Fruit fly (Drosophila melanogaster) whole organism, embryonic: ENCODE measurements around the gene Ptp10D.

Experiments used
- Adf1 ChIP-seq: fragments of 200-800 bp; sonication (Bioruptor generic); IDR thresholded peaks from 2 replicates; pipeline ENCODE4 v1.3.6; 2022; ENCODE audit warnings: missing biosample characterization, missing genetic modification characterization
- Atf-2 ChIP-seq: fragments of 200-800 bp; sonication (Bioruptor generic); optimal IDR thresholded peaks from 2 replicates; lab custom pipeline; 2016; ENCODE audit warnings: missing biosample characterization, missing genetic modification characterization
- B-H2 ChIP-seq: fragments of 200-800 bp; sonication (Bioruptor generic); optimal IDR thresholded peaks from 2 replicates; lab custom pipeline; 2018; ENCODE audit warnings: missing biosample characterization, mild to moderate bottlenecking, missing genetic modification characterization
- Bdp1 ChIP-seq: fragments of 200-800 bp; sonication (Bioruptor generic); optimal IDR thresholded peaks from 3 replicates; lab custom pipeline; 2016; ENCODE audit warnings: missing biosample characterization, missing genetic modification characterization
- CG1024 ChIP-seq: fragments of 200-800 bp; sonication (Bioruptor generic); IDR thresholded peaks from 2 replicates; pipeline ENCODE4 v1.3.6; 2022; ENCODE audit warnings: missing biosample characterization, missing genetic modification characterization
- CG12391 ChIP-seq: fragments of 200-800 bp; sonication (Bioruptor generic); optimal IDR thresholded peaks from 3 replicates; lab custom pipeline; 2018; ENCODE audit warnings: missing biosample characterization, mild to moderate bottlenecking, missing genetic modification characterization, moderate library complexity
- CG12769 ChIP-seq: fragments of 200-800 bp; sonication (Bioruptor generic); optimal IDR thresholded peaks from 2 replicates; lab custom pipeline; 2019; ENCODE audit warnings: missing biosample characterization, mild to moderate bottlenecking, missing genetic modification characterization, moderate library complexity
- CG13424 ChIP-seq: fragments of 200-800 bp; sonication (Bioruptor generic); optimal IDR thresholded peaks from 2 replicates; lab custom pipeline; 2019; ENCODE audit warnings: missing biosample characterization, mild to moderate bottlenecking, missing genetic modification characterization, moderate library complexity
- CG17328 ChIP-seq: fragments of 200-800 bp; sonication (Bioruptor generic); IDR thresholded peaks from 2 replicates; pipeline ENCODE4 v1.3.6; 2022; ENCODE audit warnings: missing biosample characterization, missing genetic modification characterization
- CG31224 ChIP-seq: fragments of 200-800 bp; sonication (Bioruptor generic); IDR thresholded peaks from 2 replicates; pipeline ENCODE4 v1.3.6; 2022; ENCODE audit warnings: missing biosample characterization, missing genetic modification characterization
- CG32532 ChIP-seq: fragments of 200-800 bp; sonication (Bioruptor generic); IDR thresholded peaks from 2 replicates; pipeline ENCODE4 v1.3.6; 2022; ENCODE audit warnings: missing biosample characterization, missing genetic modification characterization
- CG3838 ChIP-seq: fragments of 200-800 bp; sonication (Bioruptor generic); optimal IDR thresholded peaks from 3 replicates; lab custom pipeline; 2016; ENCODE audit warnings: missing biosample characterization, missing genetic modification characterization
- CG5180 ChIP-seq: fragments of 200-800 bp; sonication (Bioruptor generic); optimal IDR thresholded peaks from 3 replicates; lab custom pipeline; 2017; ENCODE audit warnings: missing biosample characterization, missing genetic modification characterization, mild to moderate bottlenecking, moderate library complexity, missing genetic modification reagents
- CG7357 ChIP-seq: fragments of 200-800 bp; sonication (Bioruptor generic); IDR thresholded peaks from 3 replicates; pipeline ENCODE4 v1.3.6; 2022; ENCODE audit warnings: missing biosample characterization, missing genetic modification characterization
- CG7745 ChIP-seq: fragments of 200-800 bp; sonication (Bioruptor generic); optimal IDR thresholded peaks from 2 replicates; lab custom pipeline; 2018; ENCODE audit warnings: missing biosample characterization, mild to moderate bottlenecking, missing genetic modification characterization, moderate library complexity
- CG7987 ChIP-seq: fragments of 200-800 bp; sonication (Bioruptor generic); optimal IDR thresholded peaks from 2 replicates; lab custom pipeline; 2018; ENCODE audit warnings: missing biosample characterization, mild to moderate bottlenecking, missing genetic modification characterization, moderate library complexity
- CG9932 ChIP-seq: fragments of 200-800 bp; sonication (Bioruptor generic); IDR thresholded peaks from 2 replicates; pipeline ENCODE4 v1.3.6; 2022; ENCODE audit warnings: missing biosample characterization, missing genetic modification characterization
- Deaf1 ChIP-seq: fragments of 200-800 bp; optimal IDR thresholded peaks from 3 replicates; lab custom pipeline; 2019; ENCODE audit warnings: missing biosample characterization, mild to moderate bottlenecking, missing genetic modification characterization, moderate library complexity
- Doc2 ChIP-seq: fragments of 200-800 bp; sonication (Bioruptor generic); IDR thresholded peaks from 2 replicates; pipeline ENCODE4 v1.3.6; 2022; ENCODE audit warnings: missing biosample characterization, missing genetic modification characterization
- Fer3 ChIP-seq: fragments of 200-800 bp; sonication (Bioruptor generic); optimal IDR thresholded peaks from 2 replicates; lab custom pipeline; 2018; ENCODE audit warnings: missing biosample characterization, mild to moderate bottlenecking, missing genetic modification characterization, moderate library complexity
- GATAe ChIP-seq: fragments of 200-800 bp; sonication (Bioruptor generic); conservative IDR thresholded peaks from 2 replicates; pipeline ENCODE4 v1.3.6; 2022; ENCODE audit warnings: missing biosample characterization, missing genetic modification characterization
- Gsc ChIP-seq: fragments of 200-800 bp; sonication (Bioruptor generic); IDR thresholded peaks from 2 replicates; pipeline ENCODE4 v1.3.6; 2022; ENCODE audit warnings: missing biosample characterization, missing genetic modification characterization
- Hmx ChIP-seq: fragments of 200-800 bp; sonication (Bioruptor generic); optimal IDR thresholded peaks from 2 replicates; lab custom pipeline; 2016; ENCODE audit warnings: missing biosample characterization, missing genetic modification characterization
- Lhr ChIP-seq: fragments of 200-800 bp; sonication (Bioruptor generic); optimal IDR thresholded peaks from 3 replicates; lab custom pipeline; 2017; ENCODE audit warnings: mild to moderate bottlenecking, missing biosample characterization, missing genetic modification reagents, missing genetic modification characterization
- NfI ChIP-seq: fragments of 200-800 bp; sonication (Bioruptor generic); optimal IDR thresholded peaks from 3 replicates; lab custom pipeline; 2018; ENCODE audit warnings: missing biosample characterization, mild to moderate bottlenecking, missing genetic modification characterization, moderate library complexity
- Rx ChIP-seq: fragments of 200-800 bp; sonication (Bioruptor generic); IDR thresholded peaks from 2 replicates; pipeline ENCODE4 v1.3.6; 2022; ENCODE audit warnings: missing biosample characterization, missing genetic modification characterization
- Scr ChIP-seq: fragments of 200-800 bp; sonication (Bioruptor generic); IDR thresholded peaks from 2 replicates; pipeline ENCODE4 v1.3.6; 2022; ENCODE audit warnings: missing biosample characterization, missing genetic modification characterization; ENCODE audit not compliant: partially characterized antibody
- Six4 ChIP-seq: fragments of 200-800 bp; sonication (Bioruptor generic); optimal IDR thresholded peaks from 2 replicates; lab custom pipeline; 2016; ENCODE audit warnings: missing biosample characterization, missing genetic modification characterization
- Sox100B ChIP-seq: fragments of 200-800 bp; sonication (Bioruptor generic); optimal IDR thresholded peaks from 3 replicates; lab custom pipeline; 2018; ENCODE audit warnings: missing biosample characterization, mild to moderate bottlenecking, missing genetic modification characterization
- Trl ChIP-seq, 3 experiments: fragments of >200 bp in 2 of 3; fragments of 200-800 bp in 1 of 3; sonication (Bioruptor generic) in 1 of 3; optimal IDR thresholded peaks; 2 replicates in 1 of 3; 3 replicates in 2 of 3; lab custom pipeline; 2016 to 2017; ENCODE audit warnings: missing biosample characterization in 1 of 3, missing genetic modification characterization in 1 of 3
- Xbp1 ChIP-seq: fragments of 200-800 bp; sonication (Bioruptor generic); optimal IDR thresholded peaks from 3 replicates; lab custom pipeline; 2016; ENCODE audit warnings: missing biosample characterization, mild to moderate bottlenecking, missing genetic modification characterization
- ac ChIP-seq: fragments of 200-800 bp; sonication (Bioruptor generic); optimal IDR thresholded peaks from 3 replicates; lab custom pipeline; 2017; ENCODE audit warnings: missing biosample characterization, mild to moderate bottlenecking, missing genetic modification characterization
- amos ChIP-seq: fragments of 200-800 bp; sonication (Bioruptor generic); IDR thresholded peaks from 2 replicates; pipeline ENCODE4 v1.3.6; 2022; ENCODE audit warnings: missing biosample characterization, missing genetic modification characterization; ENCODE audit not compliant: partially characterized antibody
- cad ChIP-seq: fragments of >200 bp; optimal IDR thresholded peaks from 2 replicates; lab custom pipeline; 2017; ENCODE audit warnings: missing biosample characterization, missing genetic modification characterization
- cas ChIP-seq: fragments of 200-800 bp; sonication (Bioruptor generic); IDR thresholded peaks from 2 replicates; pipeline ENCODE4 v1.3.6; 2022; ENCODE audit warnings: missing biosample characterization, missing genetic modification characterization
- da ChIP-seq: fragments of 200-800 bp; sonication (Bioruptor generic); optimal IDR thresholded peaks from 2 replicates; lab custom pipeline; 2016; ENCODE audit warnings: missing biosample characterization, missing genetic modification characterization
- disco-r ChIP-seq: fragments of 200-800 bp; sonication (Bioruptor generic); optimal IDR thresholded peaks from 2 replicates; lab custom pipeline; 2016; ENCODE audit warnings: missing biosample characterization, missing genetic modification characterization
- dysf ChIP-seq: fragments of 200-800 bp; sonication (Bioruptor generic); IDR thresholded peaks from 3 replicates; pipeline ENCODE4 v1.3.6; 2022; ENCODE audit warnings: missing biosample characterization, missing genetic modification characterization
- esg ChIP-seq: fragments of 200-800 bp; sonication (Bioruptor generic); conservative IDR thresholded peaks from 2 replicates; pipeline ENCODE4 v1.3.6; 2022; ENCODE audit warnings: missing biosample characterization, missing genetic modification characterization
- insv ChIP-seq, 2 experiments: fragments of 200-800 bp; sonication (Bioruptor generic); optimal IDR thresholded peaks; 3 replicates each; lab custom pipeline; 2016 to 2018; ENCODE audit warnings: missing biosample characterization in 2 of 2, missing genetic modification characterization in 2 of 2
- knrl ChIP-seq: fragments of 200-800 bp; sonication (Bioruptor generic); IDR thresholded peaks from 3 replicates; pipeline ENCODE4 v1.3.6; 2022; ENCODE audit warnings: missing biosample characterization, missing genetic modification characterization; ENCODE audit not compliant: partially characterized antibody
- maf-S ChIP-seq: fragments of 200-800 bp; sonication (Bioruptor generic); optimal IDR thresholded peaks from 2 replicates; lab custom pipeline; 2016; ENCODE audit warnings: missing biosample characterization, missing genetic modification characterization
- nerfin-1 ChIP-seq: fragments of 200-800 bp; sonication (Bioruptor generic); optimal IDR thresholded peaks from 3 replicates; lab custom pipeline; 2019; ENCODE audit warnings: missing biosample characterization, mild to moderate bottlenecking, missing genetic modification characterization, moderate library complexity
- nmo ChIP-seq: fragments of 200-800 bp; sonication (Bioruptor generic); optimal IDR thresholded peaks from 2 replicates; lab custom pipeline; 2018; ENCODE audit warnings: missing biosample characterization, mild to moderate bottlenecking, missing genetic modification characterization, moderate library complexity
- nom ChIP-seq: fragments of 200-800 bp; sonication (Bioruptor generic); optimal IDR thresholded peaks from 2 replicates; lab custom pipeline; 2017; ENCODE audit warnings: missing biosample characterization, missing genetic modification characterization, mild to moderate bottlenecking, moderate library complexity, missing genetic modification reagents
- repo ChIP-seq: fragments of 200-800 bp; sonication (Bioruptor generic); optimal IDR thresholded peaks from 2 replicates; lab custom pipeline; 2016; ENCODE audit warnings: missing biosample characterization, missing genetic modification characterization
- sens ChIP-seq: fragments of 200-800 bp; sonication (Bioruptor generic); peaks from one replicate; lab custom pipeline; 2016; ENCODE audit warnings: missing biosample characterization, missing genetic modification characterization
- sna ChIP-seq: fragments of 200-800 bp; sonication (Bioruptor generic); IDR thresholded peaks from 2 replicates; pipeline ENCODE4 v1.3.6; 2022; ENCODE audit warnings: missing biosample characterization, missing genetic modification characterization; ENCODE audit not compliant: partially characterized antibody
- vvl ChIP-seq: fragments of 200-800 bp; sonication (Bioruptor generic); IDR thresholded peaks from 2 replicates; pipeline ENCODE4 v1.3.6; 2022; ENCODE audit warnings: missing biosample characterization, missing genetic modification characterization
- zen2 ChIP-seq: fragments of 200-800 bp; sonication (Bioruptor generic); IDR thresholded peaks from 3 replicates; pipeline ENCODE4 v1.3.6; 2022; ENCODE audit warnings: missing biosample characterization, missing genetic modification characterization; ENCODE audit not compliant: partially characterized antibody

The Ptp10D gene

DNA sequence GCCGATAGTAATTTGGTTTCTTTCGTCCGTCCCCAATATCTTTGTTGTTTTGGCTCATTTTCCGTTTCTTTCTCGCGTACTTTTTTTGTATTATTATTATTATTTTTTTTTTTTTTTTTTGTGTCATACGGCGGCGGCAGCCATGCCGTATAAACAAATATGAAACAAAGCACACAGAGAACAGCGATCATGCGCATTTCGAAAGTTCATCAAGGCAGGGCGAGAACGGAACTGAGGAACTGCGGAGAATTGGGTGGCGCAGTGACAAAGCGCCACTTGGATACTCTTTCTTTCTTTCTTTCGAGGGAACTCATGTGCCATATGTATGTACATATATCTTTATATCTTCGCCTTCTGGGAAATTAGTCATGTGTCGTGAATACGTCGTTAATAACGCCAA, 62.6 kb downstream of the Ptp10D start (continued):
- TF ChIP-seq CG7357, result no peak
- peak; percentile 21 for TF ChIP-seq CG7987 (GFP tag; lab: Kevin White, UChicago)
- no peak for TF ChIP-seq knrl (GFP tag; lab: Robert Waterston, UW)
- no peak for TF ChIP-seq CG31224
- no peak for TF ChIP-seq disco-r (GFP tag; lab: Kevin White, UChicago)
- no peak for TF ChIP-seq Fer3
- no peak for TF ChIP-seq da (GFP tag; lab: Kevin White, UChicago)
- TF ChIP-seq repo (GFP tag; lab: Kevin White, UChicago), result no peak
- TF ChIP-seq Adf1 (GFP tag; lab: Robert Waterston, UW), result no peak; the same call in 1 of the 2 replicates
- no peak for TF ChIP-seq CG7745 (tag; lab: Kevin White, UChicago)
- no peak for TF ChIP-seq amos (GFP tag; lab: Robert Waterston, UW)
- TF ChIP-seq B-H2 (GFP tag; lab: Kevin White, UChicago), result no peak
- TF ChIP-seq CG17328 (GFP tag; lab: Robert Waterston, UW), result 0 out of 2 replicates have a peak, but pooled peaks have one; percentile 25
- no peak for TF ChIP-seq Doc2
- no peak for TF ChIP-seq Gsc (GFP tag; lab: Robert Waterston, UW)
- TF ChIP-seq sna (GFP tag; lab: Robert Waterston, UW), result no peak
- 0 out of 2 replicates have a peak, but pooled peaks have one; percentile 28 for TF ChIP-seq CG9932
- TF ChIP-seq insv (GFP tag; optimal IDR thresholded peaks at IDR 0.05; lab: Kevin White, UChicago), result no peak
- TF ChIP-seq nom (GFP tag; lab: Kevin White, UChicago), result peak; percentile 68
- no peak for TF ChIP-seq ac
- TF ChIP-seq Lhr (GFP tag; lab: Kevin White, UChicago), result no peak
- no peak for TF ChIP-seq maf-S (GFP tag; lab: Kevin White, UChicago)
- no peak for TF ChIP-seq Hmx (GFP tag; lab: Kevin White, UChicago)
- TF ChIP-seq vvl, result no peak
- peak; percentile 8 for TF ChIP-seq CG12769 (tag; lab: Kevin White, UChicago)
- no peak for TF ChIP-seq Deaf1 (tag; lab: Kevin White, UChicago)
- no peak for TF ChIP-seq Xbp1 (GFP tag; lab: Kevin White, UChicago)
- TF ChIP-seq CG5180, result no peak
- no peak for TF ChIP-seq CG13424 (tag; lab: Kevin White, UChicago)
- no peak for TF ChIP-seq CG12391 (tag; lab: Kevin White, UChicago)
- no peak for TF ChIP-seq nmo (GFP tag; lab: Kevin White, UChicago)
- no peak for TF ChIP-seq Sox100B (GFP tag; lab: Kevin White, UChicago)
- TF ChIP-seq sens, result peak; percentile 54
- TF ChIP-seq esg (GFP tag; lab: Robert Waterston, UW), result no peak
- no peak for TF ChIP-seq cad (GFP tag; lab: Kevin White, UChicago)

DNA sequence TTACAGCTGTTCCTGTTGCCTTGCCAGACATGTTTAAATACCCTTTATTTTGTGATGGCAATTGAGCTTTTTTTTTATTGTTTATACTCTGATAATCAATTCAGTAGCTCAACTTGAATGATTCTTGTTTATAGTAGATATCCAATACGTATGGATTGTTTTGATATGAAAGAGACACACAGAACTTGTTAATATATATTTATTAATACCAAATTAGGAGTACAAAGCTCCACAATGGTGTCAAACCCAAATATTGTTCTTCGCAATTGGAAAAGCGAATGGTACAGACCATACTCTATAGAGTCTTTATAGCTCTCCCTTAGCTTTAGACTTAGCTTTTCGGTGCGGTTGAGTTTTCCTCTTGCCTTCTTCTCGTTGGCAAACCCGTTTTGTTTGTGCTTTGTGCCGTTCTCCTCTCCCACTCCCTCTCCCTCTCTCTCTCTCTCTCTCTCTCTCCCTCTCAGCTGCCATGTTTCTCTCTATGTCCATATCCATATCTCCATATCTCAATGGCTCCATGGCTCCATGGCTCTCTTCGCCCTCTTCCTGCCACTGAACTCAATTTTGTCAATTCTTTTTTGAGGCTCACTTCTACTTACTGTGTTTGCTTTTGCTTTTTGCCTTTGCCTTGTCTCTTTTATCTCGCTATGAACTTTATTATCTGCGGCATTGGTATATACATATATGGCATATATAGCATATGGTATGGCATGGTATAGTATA, 64.3 kb downstream of the Ptp10D start:
- TF ChIP-seq Six4 (no peak), Atf-2 (GFP tag; lab: Kevin White, UChicago) (no peak), CG32532 (GFP tag; lab: Robert Waterston, UW) (peak; percentile 69; the same call in 1 of the 2 replicates), Bdp1 (no peak), dysf (no peak; the same call in 2 of the 3 replicates), Scr (GFP tag; lab: Robert Waterston, UW) (no peak), nerfin-1 (peak; percentile 15), Trl (optimal IDR thresholded peaks at IDR 0.05; lab: Kevin White, UChicago) (peak; percentile 89 to 99), Trl (GFP tag; optimal IDR thresholded peaks at IDR 0.05; lab: Kevin White, UChicago) (peak; percentile 72), cas (no peak; the same call in 1 of the 2 replicates), Gsc (GFP tag; lab: Robert Waterston, UW) (no peak), Rx (GFP tag; lab: Robert Waterston, UW) (no peak), CG1024 (GFP tag; lab: Robert Waterston, UW) (no peak), GATAe (GFP tag; lab: Robert Waterston, UW) (no peak), NfI (GFP tag; lab: Kevin White, UChicago) (no peak), CG3838 (GFP tag; lab: Kevin White, UChicago) (no peak), zen2 (GFP tag; lab: Robert Waterston, UW) (peak; percentile 46; the same call in 1 of the 3 replicates)
